Fruit fly (Drosophila melanogaster): ENCODE measurements around the gene CG13970.

CG13970 gene

dm6 chr2L:20097105-20097631, 6.8 kb downstream of the CG13970 start, which contains the start of the genes mRpS18B and Kua (continued):
- TF ChIP-seq CG34422 (GFP tag; IDR thresholded peaks at IDR 0.05) (0 out of 3 replicates have a peak, but pooled peaks have one; percentile 54), CG1529 (GFP tag; optimal IDR thresholded peaks at IDR 0.05) (no peak), CG33557 (GFP tag; optimal IDR thresholded peaks at IDR 0.05) (no peak), CG17186 (GFP tag; optimal IDR thresholded peaks at IDR 0.05) (no peak), B-H2 (GFP tag; optimal IDR thresholded peaks at IDR 0.05) (peak; percentile 68), gro (GFP tag; optimal IDR thresholded peaks at IDR 0.05) (no peak), jing (GFP tag; optimal IDR thresholded peaks at IDR 0.05) (no peak), pzg (GFP tag; optimal IDR thresholded peaks at IDR 0.05) (peak; percentile 48), Usf (GFP tag; optimal IDR thresholded peaks at IDR 0.05) (no peak), Lim3 (GFP tag; IDR thresholded peaks at IDR 0.05) (no peak), insv (GFP tag; optimal IDR thresholded peaks at IDR 0.05) (no peak), CG6813 (GFP tag; optimal IDR thresholded peaks at IDR 0.05) (peak; percentile 25), CG16779 (GFP tag; IDR thresholded peaks at IDR 0.05) (no peak), Tbp (GFP tag; optimal IDR thresholded peaks at IDR 0.05) (no peak), H2.0 (GFP tag; IDR thresholded peaks at IDR 0.05) (peak; percentile 46; the same call in 1 of the 2 replicates), kah (GFP tag; optimal IDR thresholded peaks at IDR 0.05) (peak; percentile 47), CG8765 (GFP tag; IDR thresholded peaks at IDR 0.05) (no peak), Blimp-1 (GFP tag; optimal IDR thresholded peaks at IDR 0.05) (peak; percentile 54), CG10979 (tag; optimal IDR thresholded peaks at IDR 0.05) (peak; percentile 52), CG14860 (GFP tag; IDR thresholded peaks at IDR 0.05; ENCODE audit: partially characterized antibody) (peak; percentile 50; the same call in 2 of the 3 replicates), Neu2 (GFP tag; optimal IDR thresholded peaks at IDR 0.05; ENCODE audit: borderline replicate concordance) (no peak), bab2 (GFP tag; optimal IDR thresholded peaks at IDR 0.05) (no peak), CG8089 (GFP tag; optimal IDR thresholded peaks at IDR 0.05) (no peak), crc (GFP tag; optimal IDR thresholded peaks at IDR 0.05) (no peak), CG43689 (GFP tag; IDR thresholded peaks at IDR 0.05) (no peak), eyg (GFP tag; optimal IDR thresholded peaks at IDR 0.05) (no peak), croc (GFP tag; conservative IDR thresholded peaks at IDR 0.05) (no peak), HmgD (GFP tag; optimal IDR thresholded peaks at IDR 0.05) (no peak), Scr (GFP tag; IDR thresholded peaks at IDR 0.05; ENCODE audit: partially characterized antibody) (peak; percentile 55), Vsx1 (GFP tag; optimal IDR thresholded peaks at IDR 0.05) (no peak), CG2120 (GFP tag; optimal IDR thresholded peaks at IDR 0.05) (peak; percentile 67), CG6654 (GFP tag; optimal IDR thresholded peaks at IDR 0.05) (peak; percentile 17), CG1602 (GFP tag; optimal IDR thresholded peaks at IDR 0.05) (peak; percentile 25), Hr51 (GFP tag; optimal IDR thresholded peaks at IDR 0.05) (peak in 1 of 2 experiments; percentile 52), CG17385 (GFP tag; optimal IDR thresholded peaks at IDR 0.05) (peak; percentile 38), CG10543 (GFP tag; optimal IDR thresholded peaks at IDR 0.05) (peak; percentile 4), crol (GFP tag; IDR thresholded peaks at IDR 0.05) (no peak), peb (GFP tag; IDR thresholded peaks at IDR 0.05) (0 out of 2 replicates have a peak, but pooled peaks have one; percentile 19), CG7556 (GFP tag; optimal IDR thresholded peaks at IDR 0.05) (peak; percentile 38), her (GFP tag; optimal IDR thresholded peaks at IDR 0.05) (no peak), Antp (GFP tag; optimal IDR thresholded peaks at IDR 0.05) (no peak), CG7357 (GFP tag; IDR thresholded peaks at IDR 0.05) (no peak), gfzf (GFP tag; optimal IDR thresholded peaks at IDR 0.05) (no peak), tap (tag; optimal IDR thresholded peaks at IDR 0.05) (peak; percentile 29), btn (GFP tag; optimal IDR thresholded peaks at IDR 0.05) (no peak), CG2199 (GFP tag; IDR thresholded peaks at IDR 0.05) (no peak), CG10565 (GFP tag; optimal IDR thresholded peaks at IDR 0.05) (no peak), aop (GFP tag; IDR thresholded peaks at IDR 0.05) (no peak), CG1792 (GFP tag; optimal IDR thresholded peaks at IDR 0.05) (no peak), org-1 (GFP tag; optimal IDR thresholded peaks at IDR 0.05) (no peak), CTCF (GFP tag; optimal IDR thresholded peaks at IDR 0.05) (no peak)

Data from whole organism, embryonic.